Fruit fly (Drosophila melanogaster) whole organism, embryonic: Measurements from ENCODE around the gene cv-c.

Experiments
- Blimp-1 ChIP-seq: fragments of 200-800 bp; sonication (Bioruptor generic); optimal IDR thresholded peaks from 3 replicates; lab custom pipeline; 2018; ENCODE audit warnings: missing biosample characterization, missing genetic modification characterization, mild to moderate bottlenecking, moderate library complexity, missing genetic modification reagents
- CG10366 ChIP-seq: fragments of 200-800 bp; sonication (Bioruptor generic); IDR thresholded peaks from 2 replicates; pipeline ENCODE4 v1.3.6; 2022; ENCODE audit warnings: missing biosample characterization, missing genetic modification characterization
- CG11456 ChIP-seq: fragments of 200-800 bp; sonication (Bioruptor generic); IDR thresholded peaks from 3 replicates; pipeline ENCODE4 v1.3.6; 2022; ENCODE audit warnings: missing biosample characterization, missing genetic modification characterization
- CG11504 ChIP-seq: fragments of 200-800 bp; sonication (Bioruptor generic); optimal IDR thresholded peaks from 3 replicates; lab custom pipeline; 2019; ENCODE audit warnings: missing biosample characterization, mild to moderate bottlenecking, missing genetic modification characterization, moderate library complexity
- CG11696 ChIP-seq: fragments of 200-800 bp; sonication (Bioruptor generic); IDR thresholded peaks from 2 replicates; pipeline ENCODE4 v1.3.6; 2022; ENCODE audit warnings: missing biosample characterization, missing genetic modification characterization
- CG13123 ChIP-seq: fragments of 200-800 bp; sonication (Bioruptor generic); optimal IDR thresholded peaks from 2 replicates; lab custom pipeline; 2016; ENCODE audit warnings: missing biosample characterization, missing genetic modification characterization
- CG13296 ChIP-seq: fragments of 200-800 bp; sonication (Bioruptor generic); optimal IDR thresholded peaks from 3 replicates; lab custom pipeline; 2018; ENCODE audit warnings: missing biosample characterization, mild to moderate bottlenecking, missing genetic modification characterization
- CG14710 ChIP-seq: fragments of 200-800 bp; sonication (Bioruptor generic); optimal IDR thresholded peaks from 3 replicates; lab custom pipeline; 2019; ENCODE audit warnings: missing biosample characterization, mild to moderate bottlenecking, missing genetic modification characterization, moderate library complexity
- CG1529 ChIP-seq: fragments of 200-800 bp; sonication (Bioruptor generic); optimal IDR thresholded peaks from 3 replicates; lab custom pipeline; 2018; ENCODE audit warnings: missing biosample characterization, missing genetic modification characterization
- CG17359 ChIP-seq: fragments of 200-800 bp; sonication (Bioruptor generic); optimal IDR thresholded peaks from 3 replicates; lab custom pipeline; 2018; ENCODE audit warnings: missing biosample characterization, mild to moderate bottlenecking, missing genetic modification characterization, moderate library complexity
- CG18764 ChIP-seq: fragments of 200-800 bp; sonication (Bioruptor generic); optimal IDR thresholded peaks from 3 replicates; lab custom pipeline; 2016; ENCODE audit warnings: missing biosample characterization, missing genetic modification characterization
- CG2678 ChIP-seq: fragments of 200-800 bp; sonication (Bioruptor generic); optimal IDR thresholded peaks from 3 replicates; lab custom pipeline; 2019; ENCODE audit warnings: missing biosample characterization, mild to moderate bottlenecking, missing genetic modification characterization, moderate library complexity
- CG2712 ChIP-seq: fragments of 200-800 bp; optimal IDR thresholded peaks from 3 replicates; lab custom pipeline; 2019; ENCODE audit warnings: missing biosample characterization, mild to moderate bottlenecking, missing genetic modification characterization, moderate library complexity
- CG31441 ChIP-seq: fragments of 200-800 bp; sonication (Bioruptor generic); IDR thresholded peaks from 2 replicates; pipeline ENCODE4 v1.3.6; 2022; ENCODE audit warnings: missing biosample characterization, missing genetic modification characterization
- CG34376 ChIP-seq: fragments of 200-800 bp; sonication (Bioruptor generic); optimal IDR thresholded peaks from 2 replicates; lab custom pipeline; 2018; ENCODE audit warnings: missing biosample characterization, mild to moderate bottlenecking, missing genetic modification characterization
- CG34422 ChIP-seq: fragments of 200-800 bp; sonication (Bioruptor generic); IDR thresholded peaks from 3 replicates; pipeline ENCODE4 v1.3.6; 2022; ENCODE audit warnings: missing biosample characterization, missing genetic modification characterization
- CG6689 ChIP-seq: fragments of 200-800 bp; sonication (Bioruptor generic); IDR thresholded peaks from 2 replicates; pipeline ENCODE4 v1.3.6; 2022; ENCODE audit warnings: missing biosample characterization, missing genetic modification characterization
- CG6813 ChIP-seq: fragments of 200-800 bp; sonication (Bioruptor generic); optimal IDR thresholded peaks from 2 replicates; lab custom pipeline; 2017; ENCODE audit warnings: missing biosample characterization, missing genetic modification characterization, mild to moderate bottlenecking, moderate library complexity, missing genetic modification reagents
- CG8359 ChIP-seq: fragments of 200-800 bp; sonication (Bioruptor generic); optimal IDR thresholded peaks from 2 replicates; lab custom pipeline; 2017; ENCODE audit warnings: missing biosample characterization, mild to moderate bottlenecking, missing genetic modification characterization, borderline replicate concordance
- CG9727 ChIP-seq: fragments of 200-800 bp; sonication (Bioruptor generic); optimal IDR thresholded peaks from 3 replicates; lab custom pipeline; 2017; ENCODE audit warnings: missing biosample characterization, mild to moderate bottlenecking, missing genetic modification characterization
- D19B ChIP-seq: fragments of 200-800 bp; sonication (Bioruptor generic); optimal IDR thresholded peaks from 2 replicates; lab custom pipeline; 2017; ENCODE audit warnings: missing biosample characterization, mild to moderate bottlenecking, missing genetic modification characterization
- Drgx ChIP-seq: fragments of 200-800 bp; sonication (Bioruptor generic); IDR thresholded peaks from 2 replicates; pipeline ENCODE4 v1.3.6; 2022; ENCODE audit warnings: missing biosample characterization, missing genetic modification characterization
- Ets65A ChIP-seq: fragments of 200-800 bp; sonication (Bioruptor generic); peaks from one replicate; lab custom pipeline; 2016; ENCODE audit warnings: missing biosample characterization, missing genetic modification characterization
- HLH3B ChIP-seq: fragments of 200-800 bp; sonication (Bioruptor generic); IDR thresholded peaks from 2 replicates; pipeline ENCODE4 v1.3.6; 2022; ENCODE audit warnings: missing biosample characterization, missing genetic modification characterization
- Hr51 ChIP-seq, 2 experiments: fragments of 200-800 bp; sonication (Bioruptor generic); optimal IDR thresholded peaks; 2 replicates in 1 of 2; 3 replicates in 1 of 2; lab custom pipeline; 2016 to 2018; ENCODE audit warnings: missing biosample characterization in 2 of 2, missing genetic modification characterization in 2 of 2, mild to moderate bottlenecking in 1 of 2, moderate library complexity in 1 of 2
- Mad ChIP-seq: fragments of 200-800 bp; sonication (Bioruptor generic); optimal IDR thresholded peaks from 2 replicates; lab custom pipeline; 2016; ENCODE audit warnings: missing biosample characterization, missing genetic modification characterization
- Med ChIP-seq: fragments of 200-800 bp; sonication (Bioruptor generic); peaks from one replicate; lab custom pipeline; 2016; ENCODE audit warnings: missing biosample characterization, missing genetic modification characterization, mild to moderate bottlenecking, inconsistent platforms, moderate library complexity
- Oli ChIP-seq: fragments of 200-800 bp; sonication (Bioruptor generic); optimal IDR thresholded peaks from 2 replicates; lab custom pipeline; 2018; ENCODE audit warnings: missing biosample characterization, mild to moderate bottlenecking, missing genetic modification characterization, moderate library complexity
- PHDP ChIP-seq: fragments of 200-800 bp; sonication (Bioruptor generic); optimal IDR thresholded peaks from 3 replicates; lab custom pipeline; 2018; ENCODE audit warnings: missing biosample characterization, mild to moderate bottlenecking, missing genetic modification characterization, moderate library complexity
- Pdp1 ChIP-seq, 2 experiments: fragments of 200-800 bp; sonication (Bioruptor generic); optimal IDR thresholded peaks; 3 replicates each; lab custom pipeline; 2016; ENCODE audit warnings: missing biosample characterization in 2 of 2, missing genetic modification characterization in 2 of 2, mild to moderate bottlenecking in 1 of 2, moderate library complexity in 1 of 2
- Sox100B ChIP-seq: fragments of 200-800 bp; sonication (Bioruptor generic); optimal IDR thresholded peaks from 3 replicates; lab custom pipeline; 2018; ENCODE audit warnings: missing biosample characterization, mild to moderate bottlenecking, missing genetic modification characterization
- Sox102F ChIP-seq: fragments of 200-800 bp; sonication (Bioruptor generic); optimal IDR thresholded peaks from 2 replicates; lab custom pipeline; 2018; ENCODE audit warnings: missing biosample characterization, mild to moderate bottlenecking, missing genetic modification characterization, moderate library complexity
- Xrp1 ChIP-seq: fragments of 200-800 bp; sonication (Bioruptor generic); IDR thresholded peaks from 2 replicates; pipeline ENCODE4 v1.3.6; 2022; ENCODE audit warnings: missing biosample characterization, missing genetic modification characterization
- az2 ChIP-seq: fragments of 200-800 bp; sonication (Bioruptor generic); optimal IDR thresholded peaks from 3 replicates; lab custom pipeline; 2016; ENCODE audit warnings: missing biosample characterization, missing genetic modification characterization
- cas ChIP-seq: fragments of 200-800 bp; sonication (Bioruptor generic); IDR thresholded peaks from 2 replicates; pipeline ENCODE4 v1.3.6; 2022; ENCODE audit warnings: missing biosample characterization, missing genetic modification characterization
- dmrt99B ChIP-seq: fragments of 200-800 bp; sonication (Bioruptor generic); optimal IDR thresholded peaks from 2 replicates; lab custom pipeline; 2018; ENCODE audit warnings: missing biosample characterization, mild to moderate bottlenecking, missing genetic modification characterization, moderate library complexity
- fd96Cb ChIP-seq: fragments of 200-800 bp; sonication (Bioruptor generic); optimal IDR thresholded peaks from 2 replicates; lab custom pipeline; 2018; ENCODE audit warnings: missing biosample characterization, mild to moderate bottlenecking, missing genetic modification characterization, moderate library complexity
- gem ChIP-seq: fragments of 200-800 bp; sonication (Bioruptor generic); optimal IDR thresholded peaks from 2 replicates; lab custom pipeline; 2019; ENCODE audit warnings: missing biosample characterization, mild to moderate bottlenecking, missing genetic modification characterization, moderate library complexity
- grau ChIP-seq: fragments of 200-800 bp; optimal IDR thresholded peaks from 3 replicates; lab custom pipeline; 2019; ENCODE audit warnings: missing biosample characterization, mild to moderate bottlenecking, missing genetic modification characterization, moderate library complexity
- jigr1 ChIP-seq: fragments of 200-800 bp; sonication (Bioruptor generic); IDR thresholded peaks from 3 replicates; pipeline ENCODE4 v1.3.6; 2022; ENCODE audit warnings: missing biosample characterization, missing genetic modification characterization
- lab ChIP-seq: fragments of 200-800 bp; sonication (Bioruptor generic); optimal IDR thresholded peaks from 3 replicates; lab custom pipeline; 2017; ENCODE audit warnings: missing biosample characterization, missing genetic modification characterization, mild to moderate bottlenecking, moderate library complexity, missing genetic modification reagents
- lola ChIP-seq, 3 experiments: fragments of >200 bp in 2 of 3; fragments of 200-800 bp in 1 of 3; sonication (Bioruptor generic) in 1 of 3; optimal IDR thresholded peaks; 2 replicates each; lab custom pipeline; 2017 to 2019; ENCODE audit warnings: missing biosample characterization in 3 of 3, missing genetic modification characterization in 3 of 3, mild to moderate bottlenecking in 1 of 3, moderate library complexity in 1 of 3
- luna ChIP-seq: fragments of 200-800 bp; sonication (Bioruptor generic); optimal IDR thresholded peaks from 2 replicates; lab custom pipeline; 2016; ENCODE audit warnings: missing biosample characterization, missing genetic modification characterization
- mam ChIP-seq: fragments of 200-800 bp; sonication (Bioruptor generic); optimal IDR thresholded peaks from 3 replicates; lab custom pipeline; 2016; ENCODE audit warnings: missing biosample characterization, missing genetic modification characterization
- nmo ChIP-seq: fragments of 200-800 bp; sonication (Bioruptor generic); optimal IDR thresholded peaks from 2 replicates; lab custom pipeline; 2018; ENCODE audit warnings: missing biosample characterization, mild to moderate bottlenecking, missing genetic modification characterization, moderate library complexity
- pan ChIP-seq, 4 experiments: fragments of >200 bp in 3 of 4; fragments of 200-800 bp in 1 of 4; sonication (Bioruptor generic) in 1 of 4; optimal IDR thresholded peaks in 3 of 4; IDR thresholded peaks in 1 of 4; 2 replicates each; pipeline versions ENCODE4 v1.3.6 to Lab custom; 2017 to 2022; ENCODE audit warnings: missing biosample characterization in 2 of 4, missing genetic modification characterization in 2 of 4, mixed read lengths in 1 of 4
- psq ChIP-seq: fragments of 200-800 bp; sonication (Bioruptor generic); optimal IDR thresholded peaks from 2 replicates; lab custom pipeline; 2017; ENCODE audit warnings: missing biosample characterization, missing genetic modification characterization
- ranshi ChIP-seq: fragments of 200-800 bp; sonication (Bioruptor generic); IDR thresholded peaks from 2 replicates; pipeline ENCODE4 v1.3.6; 2022; ENCODE audit warnings: missing biosample characterization, missing genetic modification characterization
- sens ChIP-seq: fragments of 200-800 bp; sonication (Bioruptor generic); peaks from one replicate; lab custom pipeline; 2016; ENCODE audit warnings: missing biosample characterization, missing genetic modification characterization

cv-c gene

dm6 chr3R:14424777-14425176 is 56.7 kb downstream of the cv-c start:
- TF ChIP-seq CG9727: no peak
- TF ChIP-seq az2 (GFP tag; lab: Kevin White, UChicago): peak; percentile 1
- TF ChIP-seq Pdp1 (GFP tag; optimal IDR thresholded peaks at IDR 0.05; lab: Kevin White, UChicago): peak in 1 of 2 experiments; percentile 12
- peak; percentile 50 for TF ChIP-seq Ets65A (GFP tag; lab: Kevin White, UChicago)
- peak; percentile 17 for TF ChIP-seq fd96Cb (tag; lab: Kevin White, UChicago)
- TF ChIP-seq sens: peak; percentile 40
- 0 out of 2 replicates have a peak, but pooled peaks have one; percentile 22 for TF ChIP-seq CG31441
- peak; percentile 1 for TF ChIP-seq lab (GFP tag; lab: Kevin White, UChicago)
- peak; percentile 12 for TF ChIP-seq CG2678
- TF ChIP-seq Drgx: peak; percentile 52
- peak; percentile 50 for TF ChIP-seq dmrt99B (tag; lab: Kevin White, UChicago)
- TF ChIP-seq gem: peak; percentile 28
- TF ChIP-seq CG17359 (tag; lab: Kevin White, UChicago): peak; percentile 1
- TF ChIP-seq Med (GFP tag; lab: Kevin White, UChicago): peak; percentile 34
- peak; percentile 39 for TF ChIP-seq CG11504
- TF ChIP-seq Oli (tag; lab: Kevin White, UChicago): peak; percentile 12
- peak; percentile 4 for TF ChIP-seq Sox102F (GFP tag; lab: Kevin White, UChicago)
- no peak for TF ChIP-seq D19B (GFP tag; lab: Kevin White, UChicago)
- TF ChIP-seq Mad (GFP tag; lab: Kevin White, UChicago): no peak
- TF ChIP-seq CG34376 (GFP tag; lab: Kevin White, UChicago): no peak
- no peak for TF ChIP-seq jigr1 (GFP tag; lab: Robert Waterston, UW)

dm6 chr3R:14421818-14422217 is 59.7 kb downstream of the cv-c start:
- TF ChIP-seq Sox100B (GFP tag; lab: Kevin White, UChicago) (peak; percentile 13), CG6689 (GFP tag; lab: Robert Waterston, UW) (0 out of 2 replicates have a peak, but pooled peaks have one; percentile 14), CG6813 (GFP tag; lab: Kevin White, UChicago) (no peak), CG14710 (tag; lab: Kevin White, UChicago) (peak; percentile 14), lola (GFP tag; optimal IDR thresholded peaks at IDR 0.05; lab: Kevin White, UChicago) (peak in 1 of 3 experiments; percentile 14), CG13296 (no peak), CG34422 (GFP tag; lab: Robert Waterston, UW) (no peak), sens (no peak), pan (optimal IDR thresholded peaks at IDR 0.05; lab: Kevin White, UChicago) (no peak), pan (GFP tag; optimal IDR thresholded peaks at IDR 0.05 in 1 of 2, IDR thresholded peaks at IDR 0.05 in 1 of 2) (peak in 1 of 2 experiments; percentile 19), PHDP (peak; percentile 26), cas (GFP tag; lab: Robert Waterston, UW) (no peak), psq (GFP tag; lab: Kevin White, UChicago) (no peak), CG13123 (GFP tag; lab: Kevin White, UChicago) (no peak), ranshi (GFP tag; lab: Robert Waterston, UW) (0 out of 2 replicates have a peak, but pooled peaks have one; percentile 39), nmo (GFP tag; lab: Kevin White, UChicago) (peak; percentile 0), Blimp-1 (peak; percentile 35), CG8359 (no peak), grau (tag; lab: Kevin White, UChicago) (peak; percentile 13), CG11696 (GFP tag; lab: Robert Waterston, UW) (no peak), HLH3B (no peak), CG11456 (no peak), dmrt99B (tag; lab: Kevin White, UChicago) (peak; percentile 23), CG2712 (peak; percentile 9), mam (no peak), Med (GFP tag; lab: Kevin White, UChicago) (peak; percentile 33), CG18764 (GFP tag; lab: Kevin White, UChicago) (no peak), CG10366 (GFP tag; lab: Robert Waterston, UW) (no peak), Xrp1 (peak; percentile 32; the same call in 1 of the 2 replicates), luna (GFP tag; lab: Kevin White, UChicago) (no peak), Hr51 (GFP tag; optimal IDR thresholded peaks at IDR 0.05; lab: Kevin White, UChicago) (peak in 1 of 2 experiments; percentile 27), CG1529 (GFP tag; lab: Kevin White, UChicago) (no peak)
